Worm (Caenorhabditis elegans) whole organism, L2 larva: ENCODE data around the gene clec-255.
"Not testable (repeated sequence)": the region's sequence is repeated elsewhere in the genome, so short reads cannot be mapped to it uniquely, and the experiment has no call there.

Experiments
- C34F6.9 ChIP-seq: fragments of 150-350 bp; optimal IDR thresholded peaks from 2 replicates; lab custom pipeline; 2014; ENCODE audit warnings: missing biosample characterization, missing genetic modification characterization
- F13H6.1 ChIP-seq: sonication (generic microtip); optimal IDR thresholded peaks from 2 replicates; lab custom pipeline; 2016; ENCODE audit warnings: missing genetic modification characterization, missing compliant biosample characterization
- aly-2 ChIP-seq: fragments of 150-350 bp; optimal IDR thresholded peaks from 2 replicates; lab custom pipeline; 2014; ENCODE audit warnings: missing biosample characterization, missing genetic modification characterization
- blmp-1 ChIP-seq: sonication (generic microtip); optimal IDR thresholded peaks from 2 replicates; lab custom pipeline; 2017; ENCODE audit warnings: missing genetic modification characterization, mild to moderate bottlenecking, missing compliant biosample characterization, antibody characterized with exemption, moderate library complexity; ENCODE audit not compliant: insufficient read depth
- ceh-82 ChIP-seq: fragments of 150-350 bp; optimal IDR thresholded peaks from 2 replicates; lab custom pipeline; 2014; ENCODE audit warnings: missing biosample characterization, missing genetic modification characterization
- crh-2 ChIP-seq: sonication (generic microtip); optimal IDR thresholded peaks from 2 replicates; lab custom pipeline; 2017; ENCODE audit warnings: missing biosample characterization, missing genetic modification characterization
- dmd-4 ChIP-seq: sonication (generic microtip); optimal IDR thresholded peaks from 2 replicates; lab custom pipeline; 2017; ENCODE audit warnings: missing biosample characterization, missing genetic modification characterization
- elt-1 ChIP-seq: fragments of 150-350 bp; optimal IDR thresholded peaks from 2 replicates; lab custom pipeline; 2014; ENCODE audit warnings: missing biosample characterization, missing genetic modification characterization
- elt-3 ChIP-seq: sonication (generic microtip); optimal IDR thresholded peaks from 2 replicates; lab custom pipeline; 2017; ENCODE audit warnings: missing biosample characterization, missing genetic modification characterization
- fos-1 ChIP-seq: fragments of 150-350 bp; optimal IDR thresholded peaks from 2 replicates; lab custom pipeline; 2014; ENCODE audit warnings: missing biosample characterization, missing genetic modification characterization
- lin-11 ChIP-seq: fragments of 150-350 bp; sonication (generic microtip); optimal IDR thresholded peaks from 2 replicates; lab custom pipeline; 2014; ENCODE audit warnings: missing biosample characterization, missing genetic modification characterization, inconsistent platforms, mixed read lengths
- lsy-2 ChIP-seq, 2 experiments: fragments of 150-350 bp in 1 of 2; sonication (generic microtip) in 1 of 2; optimal IDR thresholded peaks; 2 replicates each; lab custom pipeline; 2014 to 2017; ENCODE audit warnings: missing biosample characterization in 2 of 2, missing genetic modification characterization in 2 of 2
- mab-5 ChIP-seq: fragments of 150-350 bp; optimal IDR thresholded peaks from 2 replicates; lab custom pipeline; 2014; ENCODE audit warnings: missing biosample characterization, missing genetic modification characterization
- mbf-1 ChIP-seq: sonication (generic microtip); optimal IDR thresholded peaks from 2 replicates; lab custom pipeline; 2017; ENCODE audit warnings: missing biosample characterization, missing genetic modification characterization
- nhr-11 ChIP-seq: fragments of 150-350 bp; optimal IDR thresholded peaks from 2 replicates; lab custom pipeline; 2014; ENCODE audit warnings: missing biosample characterization, missing genetic modification characterization
- nhr-129 ChIP-seq: fragments of 150-350 bp; optimal IDR thresholded peaks from 2 replicates; lab custom pipeline; 2014; ENCODE audit warnings: missing biosample characterization, missing genetic modification characterization
- nhr-23 ChIP-seq: fragments of 150-350 bp; optimal IDR thresholded peaks from 2 replicates; lab custom pipeline; 2014; ENCODE audit warnings: missing biosample characterization, missing genetic modification reagents, missing genetic modification characterization
- nhr-237 ChIP-seq: fragments of 150-350 bp; optimal IDR thresholded peaks from 2 replicates; lab custom pipeline; 2014; ENCODE audit warnings: missing biosample characterization, missing genetic modification characterization
- nhr-6 ChIP-seq: fragments of 150-350 bp; optimal IDR thresholded peaks from 2 replicates; lab custom pipeline; 2014; ENCODE audit warnings: missing biosample characterization, missing genetic modification characterization
- nhr-77 ChIP-seq: fragments of 150-350 bp; optimal IDR thresholded peaks from 2 replicates; lab custom pipeline; 2014; ENCODE audit warnings: missing biosample characterization, missing genetic modification characterization
- peb-1 ChIP-seq: fragments of 150-350 bp; optimal IDR thresholded peaks from 2 replicates; lab custom pipeline; 2014; ENCODE audit warnings: missing biosample characterization, missing genetic modification characterization
- sem-4 ChIP-seq: fragments of 150-350 bp; optimal IDR thresholded peaks from 2 replicates; lab custom pipeline; 2014; ENCODE audit warnings: missing biosample characterization, missing genetic modification reagents, missing genetic modification characterization
- skn-1 ChIP-seq: sonication (generic microtip); optimal IDR thresholded peaks from 2 replicates; lab custom pipeline; 2017; ENCODE audit warnings: missing biosample characterization, missing genetic modification characterization
- sma-9 ChIP-seq, 2 experiments: fragments of 150-350 bp in 1 of 2; sonication (generic microtip) in 1 of 2; optimal IDR thresholded peaks; 2 replicates each; lab custom pipeline; 2014 to 2016; ENCODE audit warnings: missing genetic modification characterization in 2 of 2, mild to moderate bottlenecking in 1 of 2, missing biosample characterization in 1 of 2, missing compliant biosample characterization in 1 of 2, missing genetic modification reagents in 1 of 2, moderate library complexity in 1 of 2
- snpc-4 ChIP-seq: fragments of 150-350 bp; optimal IDR thresholded peaks from 2 replicates; lab custom pipeline; 2014; ENCODE audit warnings: missing biosample characterization, missing genetic modification characterization
- unc-39 ChIP-seq: fragments of 150-350 bp; optimal IDR thresholded peaks from 2 replicates; lab custom pipeline; 2014; ENCODE audit warnings: missing biosample characterization, missing genetic modification characterization
- zag-1 ChIP-seq: fragments of 150-350 bp; optimal IDR thresholded peaks from 2 replicates; lab custom pipeline; 2014; ENCODE audit warnings: missing biosample characterization, missing genetic modification characterization
- ztf-11 ChIP-seq: sonication (generic microtip); optimal IDR thresholded peaks from 2 replicates; lab custom pipeline; 2017; ENCODE audit warnings: missing biosample characterization, missing genetic modification characterization
- ztf-4 ChIP-seq: fragments of 150-350 bp; optimal IDR thresholded peaks from 2 replicates; lab custom pipeline; 2014; ENCODE audit warnings: missing biosample characterization, missing genetic modification characterization

The clec-255 gene

DNA sequence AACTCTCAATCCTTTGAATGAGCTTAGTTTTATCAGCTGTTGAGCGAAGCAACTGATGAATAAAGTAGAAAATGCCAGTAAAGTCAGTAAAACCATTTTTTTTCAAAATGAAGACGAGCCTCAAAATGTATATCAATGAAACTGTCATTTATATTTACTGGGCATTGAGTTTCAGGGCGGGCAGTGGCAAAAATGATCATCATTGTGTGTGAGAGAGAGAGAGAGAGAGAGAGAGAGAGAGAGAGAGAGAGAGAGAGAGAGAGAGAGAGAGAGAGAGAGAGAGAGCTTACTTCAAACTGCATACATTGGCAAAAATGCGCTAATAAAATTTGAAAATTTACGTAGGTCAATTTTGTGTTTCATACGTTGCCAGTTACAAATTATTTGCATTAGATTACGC is 10.3 kb downstream of the clec-255 start, which contains the start of gene F11D11.3:
Gene F11D11.3 (minus strand): TSS at position 101 of the 400 bp plus-strand sequence.
- TF ChIP-seq sem-4 (tag; lab: Kevin White, UChicago), result no peak

DNA sequence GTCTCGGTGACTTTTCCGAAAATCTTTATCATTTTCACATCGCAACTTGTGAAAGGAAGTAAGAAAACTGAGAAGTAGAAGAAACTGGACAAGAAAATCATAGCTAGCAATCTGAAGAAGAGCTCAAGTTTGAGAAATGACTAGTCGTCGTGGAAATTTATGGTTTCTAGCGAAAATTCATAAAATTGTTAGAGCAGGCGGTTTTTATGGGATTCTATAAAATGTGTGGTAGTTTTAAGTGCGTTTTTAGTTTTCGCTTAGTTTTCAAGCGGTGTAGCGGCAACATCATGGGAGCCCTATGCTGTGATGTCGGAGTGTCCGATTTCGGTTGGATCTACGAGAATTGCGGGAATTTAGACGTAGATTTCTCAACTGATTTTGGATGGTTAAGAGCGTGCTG is 16.2 kb downstream of the clec-255 start, which contains the start of gene clec-254:
Gene clec-254 (minus strand): TSS at position 101 of the 400 bp plus-strand sequence.
- not testable (repeated sequence) for TF ChIP-seq nhr-6, nhr-237, unc-39 (tag; lab: Kevin White, UChicago)

DNA sequence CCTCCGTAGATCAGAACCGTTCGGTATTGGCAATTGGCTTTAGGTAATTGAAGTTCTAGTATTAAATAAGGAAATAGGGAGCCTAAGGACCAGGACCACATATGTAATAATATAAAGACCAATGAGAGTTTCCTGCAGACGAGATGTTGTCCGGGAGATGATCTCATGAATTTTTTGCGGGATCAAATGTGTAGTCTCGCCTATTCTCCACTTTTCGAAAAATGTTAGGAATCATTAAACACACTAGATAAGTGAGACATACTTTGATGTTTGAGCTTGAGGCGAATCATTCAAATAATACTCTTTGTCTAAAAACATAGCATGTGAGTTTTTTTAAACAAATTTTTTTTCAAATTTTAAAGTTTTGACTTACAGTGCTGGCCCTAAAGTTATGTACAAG is 17.5 kb downstream of the clec-255 start, which contains the start of gene F11D11.6:
Gene F11D11.6 (minus strand): TSS at position 101 of the 400 bp plus-strand sequence.
- no peak for TF ChIP-seq mbf-1 (tag; lab: Kevin White, UChicago)
- TF ChIP-seq lin-11 (tag; lab: Kevin White, UChicago), result no peak
- TF ChIP-seq fos-1 (tag; lab: Kevin White, UChicago), result no peak
- TF ChIP-seq F13H6.1 (tag; lab: Kevin White, UChicago), result no peak
- no peak for TF ChIP-seq ceh-82 (tag; lab: Kevin White, UChicago)
- no peak for TF ChIP-seq lsy-2 (tag; optimal IDR thresholded peaks at IDR 0.05; lab: Kevin White, UChicago)
- TF ChIP-seq peb-1 (tag; lab: Kevin White, UChicago), result no peak
- TF ChIP-seq skn-1 (tag; lab: Kevin White, UChicago), result no peak
- TF ChIP-seq nhr-23 (tag; lab: Kevin White, UChicago), result no peak
- TF ChIP-seq nhr-129 (tag; lab: Kevin White, UChicago), result no peak
- no peak for TF ChIP-seq dmd-4 (tag; lab: Kevin White, UChicago)
- TF ChIP-seq, all 48 proteins: peak for 0

DNA sequence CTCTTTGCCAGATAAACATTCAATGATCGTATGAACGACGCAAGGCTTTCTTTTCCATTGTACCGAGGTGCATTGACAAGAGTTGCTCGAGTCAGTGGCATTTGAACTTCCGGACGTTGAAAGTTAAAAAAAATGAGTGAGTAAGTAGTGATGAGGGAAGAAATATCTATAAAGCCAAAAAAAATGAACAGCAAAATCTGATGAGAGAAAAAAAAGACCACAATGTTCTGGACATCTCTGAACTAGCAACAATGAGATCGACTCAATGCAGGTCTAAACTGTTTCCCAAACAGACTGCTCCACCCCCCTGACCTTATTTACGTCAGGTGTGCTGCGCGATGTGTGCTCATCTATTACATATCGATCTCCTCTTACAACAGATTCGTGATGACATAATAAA is 20.1 kb downstream of the clec-255 start, which contains the start of the genes F11D11.21 and F11D11.12:
Gene F11D11.21 (minus strand): TSS at position 101 of the 400 bp plus-strand sequence.
Gene F11D11.12 (minus strand): TSS at position 238 of the 400 bp plus-strand sequence.
- TF ChIP-seq aly-2 (tag; lab: Kevin White, UChicago) (no peak), dmd-4 (tag; lab: Kevin White, UChicago) (no peak), mab-5 (tag; lab: Kevin White, UChicago) (no peak), elt-3 (tag; lab: Kevin White, UChicago) (no peak), elt-1 (tag; lab: Kevin White, UChicago) (no peak), skn-1 (tag; lab: Kevin White, UChicago) (no peak), zag-1 (no peak), sma-9 (GFP tag; optimal IDR thresholded peaks at IDR 0.05; lab: Kevin White, UChicago) (no peak), sma-9 (tag; optimal IDR thresholded peaks at IDR 0.05; lab: Kevin White, UChicago) (no peak), nhr-77 (tag; lab: Kevin White, UChicago) (no peak), blmp-1 (tag; lab: Kevin White, UChicago) (no peak), ztf-4 (no peak), snpc-4 (tag; lab: Kevin White, UChicago) (no peak), C34F6.9 (no peak), nhr-237 (tag; lab: Kevin White, UChicago) (no peak)

DNA sequence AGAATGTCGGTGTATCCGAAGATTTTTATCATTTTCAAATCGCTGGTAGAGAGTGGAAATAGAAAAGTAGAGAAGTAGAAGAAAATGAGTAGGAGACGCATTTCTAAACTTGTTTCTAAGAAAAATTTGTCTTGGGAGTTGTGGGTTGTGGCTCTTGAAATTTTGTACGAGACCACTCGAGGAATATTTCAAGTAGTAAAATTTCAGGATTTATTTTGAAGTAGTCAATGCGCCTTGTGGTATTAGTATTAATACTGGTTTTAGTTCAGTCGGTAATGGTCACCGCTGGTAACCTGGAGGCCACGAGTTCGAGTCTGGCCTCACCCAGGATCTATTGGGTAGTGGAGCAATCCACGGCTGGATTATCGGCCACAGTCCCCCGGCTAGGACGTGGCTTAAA is 21.8 kb downstream of the clec-255 start, which contains the start of gene clec-252:
Gene clec-252 (minus strand): TSS at position 101 of the 400 bp plus-strand sequence.
- TF ChIP-seq elt-1 (tag; lab: Kevin White, UChicago) (no peak), nhr-11 (tag; lab: Kevin White, UChicago) (no peak), aly-2 (tag; lab: Kevin White, UChicago) (no peak), zag-1 (no peak), nhr-6 (tag; lab: Kevin White, UChicago) (no peak), sma-9 (GFP tag; optimal IDR thresholded peaks at IDR 0.05; lab: Kevin White, UChicago) (no peak), sma-9 (tag; optimal IDR thresholded peaks at IDR 0.05; lab: Kevin White, UChicago) (no peak), crh-2 (tag; lab: Kevin White, UChicago) (no peak), peb-1 (tag; lab: Kevin White, UChicago) (no peak), lsy-2 (tag; optimal IDR thresholded peaks at IDR 0.05; lab: Kevin White, UChicago) (no peak), skn-1 (tag; lab: Kevin White, UChicago) (no peak), ztf-11 (tag; lab: Kevin White, UChicago) (no peak)
